Worm (Caenorhabditis elegans) whole organism, young adult: ENCODE results near the gene ZC518.8.

Experiments
- F39B2.1 ChIP-seq: fragments of 200-800 bp; sonication (Bioruptor generic); IDR thresholded peaks from 2 replicates; pipeline ENCODE4 v1.3.6; 2022; ENCODE audit warnings: missing genetic modification reagents, missing genetic modification characterization, missing compliant biosample characterization
- unc-62 ChIP-seq: fragments of 150-350 bp; optimal IDR thresholded peaks from 2 replicates; lab custom pipeline; 2014; ENCODE audit warnings: missing biosample characterization, missing genetic modification reagents, missing genetic modification characterization

- no peak for TF ChIP-seq unc-62 (GFP tag; lab: Kevin White, UChicago)
- TF ChIP-seq F39B2.1 (GFP tag; lab: Robert Waterston, UW), result no peak
These were observed 9.6 kb upstream of the ZC518.8 start for ce11 chrIV:12371340-12371739.
